Fruit fly (Drosophila melanogaster) Kc167 (cell line): ENCODE results near the gene CG31347.
"Not testable (repeated sequence)": the region's sequence is repeated elsewhere in the genome, so short reads cannot be mapped to it uniquely, and the experiment has no call there.

Experiments used
- Myc ChIP-seq: fragments of >200 bp; optimal IDR thresholded peaks from 2 replicates; lab custom pipeline; 2017; ENCODE audit warnings: missing external identifiers
- Sin3A ChIP-seq: fragments of >200 bp; optimal IDR thresholded peaks from 2 replicates; lab custom pipeline; 2018; ENCODE audit warnings: missing external identifiers
- h ChIP-seq: fragments of >200 bp; optimal IDR thresholded peaks from 3 replicates; lab custom pipeline; 2018; ENCODE audit warnings: missing external identifiers
- insv ChIP-seq: fragments of >200 bp; optimal IDR thresholded peaks from 3 replicates; lab custom pipeline; 2018; ENCODE audit warnings: missing external identifiers
- psq ChIP-seq: fragments of >200 bp; optimal IDR thresholded peaks from 2 replicates; lab custom pipeline; 2017; ENCODE audit warnings: missing external identifiers
- ttk ChIP-seq: sonication (Bioruptor generic); optimal IDR thresholded peaks from 2 replicates; lab custom pipeline; 2017; ENCODE audit warnings: missing external identifiers

CG31347 gene

dm6 chr3R:12715253-12715652 lies 22.9 kb upstream of the CG31347 start:
- TF ChIP-seq Myc (lab: Kevin White, UChicago), result no peak
- no peak for TF ChIP-seq h (lab: Kevin White, UChicago)
- no peak for TF ChIP-seq Sin3A (lab: Kevin White, UChicago)
- TF ChIP-seq ttk (lab: Kevin White, UChicago), result no peak
- no peak for TF ChIP-seq insv (lab: Kevin White, UChicago)
- no peak for TF ChIP-seq psq (lab: Kevin White, UChicago)

- TF ChIP-seq Sin3A, Myc, ttk (lab: Kevin White, UChicago): not testable (repeated sequence)
Observed at dm6 chr3R:12712178-12713172, 20.1 kb upstream of the CG31347 start, which contains the start of gene PolQ. Gene PolQ (minus strand): TSS chr3R:12712299.

DNA sequence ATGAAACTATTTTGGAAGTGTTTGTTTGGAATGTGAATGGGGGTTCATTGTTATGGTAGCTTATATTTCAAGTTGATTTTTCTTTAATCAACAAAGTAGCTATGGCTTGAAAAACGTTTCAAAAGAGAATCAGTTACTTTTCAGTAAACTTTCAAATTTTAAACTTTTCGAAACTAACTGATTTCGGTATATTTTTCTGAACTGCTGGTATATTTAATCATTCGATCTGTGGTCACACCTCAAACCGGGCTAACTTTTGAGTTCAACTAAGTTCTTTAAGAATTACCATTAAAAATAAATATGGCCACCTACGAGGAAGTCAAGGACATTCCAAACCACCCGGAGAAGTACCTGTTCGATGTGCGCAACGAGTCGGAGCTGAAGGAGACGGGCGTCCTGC lies 12.5 kb upstream of the CG31347 start, which contains the start of gene CG12279:
TSS of gene CG12279 (plus strand) at position 234 of the 400 bp plus-strand sequence.
- TF ChIP-seq Sin3A (lab: Kevin White, UChicago), result no peak
- TF ChIP-seq Myc (lab: Kevin White, UChicago), result no peak
- TF ChIP-seq psq (lab: Kevin White, UChicago), result no peak
- no peak for TF ChIP-seq h (lab: Kevin White, UChicago)
- TF ChIP-seq insv (lab: Kevin White, UChicago), result no peak
- no peak for TF ChIP-seq ttk (lab: Kevin White, UChicago)

DNA sequence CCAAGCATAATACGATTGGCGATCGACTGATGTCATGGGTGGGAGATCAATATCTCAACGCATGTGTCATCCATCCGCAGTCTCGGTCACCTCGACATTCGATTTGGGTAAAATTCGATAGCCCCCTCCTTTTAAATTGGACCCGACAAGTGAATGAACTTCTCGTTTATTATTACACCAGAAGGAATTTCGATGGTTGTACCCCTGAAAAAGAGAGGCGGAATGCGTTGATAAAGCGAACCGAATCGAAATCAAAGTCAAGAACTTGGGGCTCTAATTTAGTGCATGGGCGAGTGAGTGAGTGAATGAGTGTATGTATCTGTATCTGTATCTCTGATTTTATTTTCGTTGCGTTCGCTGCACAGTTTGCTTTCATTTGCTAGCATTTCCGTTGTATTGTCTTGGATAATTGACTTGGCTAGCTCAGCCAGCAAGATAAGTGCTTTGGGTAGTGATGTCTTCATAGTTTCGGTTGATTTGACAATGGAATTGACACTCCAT lies 9.6 kb upstream of the CG31347 start:
- no peak for TF ChIP-seq psq (lab: Kevin White, UChicago)
- TF ChIP-seq ttk (lab: Kevin White, UChicago), result no peak
- TF ChIP-seq insv (lab: Kevin White, UChicago), result no peak
- TF ChIP-seq Sin3A (lab: Kevin White, UChicago), result no peak
- no peak for TF ChIP-seq h (lab: Kevin White, UChicago)
- no peak for TF ChIP-seq Myc (lab: Kevin White, UChicago)

DNA sequence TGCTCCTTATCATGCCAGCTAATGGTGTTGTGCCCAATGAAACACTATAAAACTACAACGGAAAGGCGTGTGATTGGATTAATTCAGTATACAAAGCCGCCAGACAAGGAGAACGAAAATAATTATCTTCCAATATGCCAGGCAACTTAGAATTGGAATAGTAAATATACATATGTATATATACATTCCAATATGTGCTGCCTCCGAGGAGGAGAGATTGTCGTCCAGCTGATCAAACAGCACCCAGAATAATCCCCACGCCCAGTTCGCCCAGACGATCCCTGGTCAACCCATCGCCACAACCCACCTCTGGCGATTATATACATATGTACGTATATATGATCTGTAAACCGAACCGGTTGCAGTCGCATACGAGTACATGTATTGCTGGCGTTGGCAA lies 8.9 kb upstream of the CG31347 start:
- TF ChIP-seq ttk (lab: Kevin White, UChicago) (no peak), h (lab: Kevin White, UChicago) (no peak), Sin3A (lab: Kevin White, UChicago) (no peak), psq (lab: Kevin White, UChicago) (no peak), Myc (lab: Kevin White, UChicago) (no peak), insv (lab: Kevin White, UChicago) (no peak)

DNA sequence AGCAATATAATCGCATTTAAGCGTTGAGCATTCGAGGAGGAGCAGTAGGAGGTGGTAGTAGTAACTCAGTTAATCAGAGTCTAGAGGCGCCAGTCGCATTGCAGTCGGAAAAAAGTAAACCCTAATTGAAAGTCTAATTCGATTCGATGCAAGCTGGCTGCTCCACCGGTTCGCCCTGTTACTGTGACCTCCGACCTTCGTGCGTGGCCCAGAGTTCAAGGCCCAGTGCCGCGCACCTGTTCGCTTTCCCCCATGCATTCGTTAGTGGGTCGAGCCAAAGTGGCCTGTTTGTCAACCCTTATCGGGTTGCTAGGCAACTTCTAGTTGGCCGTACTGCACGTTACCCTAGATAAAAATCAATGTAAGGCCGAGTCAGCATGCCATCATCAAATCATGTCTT lies 8.1 kb upstream of the CG31347 start:
- TF ChIP-seq psq (lab: Kevin White, UChicago) (no peak), insv (lab: Kevin White, UChicago) (no peak), Myc (lab: Kevin White, UChicago) (no peak), ttk (lab: Kevin White, UChicago) (no peak)

DNA sequence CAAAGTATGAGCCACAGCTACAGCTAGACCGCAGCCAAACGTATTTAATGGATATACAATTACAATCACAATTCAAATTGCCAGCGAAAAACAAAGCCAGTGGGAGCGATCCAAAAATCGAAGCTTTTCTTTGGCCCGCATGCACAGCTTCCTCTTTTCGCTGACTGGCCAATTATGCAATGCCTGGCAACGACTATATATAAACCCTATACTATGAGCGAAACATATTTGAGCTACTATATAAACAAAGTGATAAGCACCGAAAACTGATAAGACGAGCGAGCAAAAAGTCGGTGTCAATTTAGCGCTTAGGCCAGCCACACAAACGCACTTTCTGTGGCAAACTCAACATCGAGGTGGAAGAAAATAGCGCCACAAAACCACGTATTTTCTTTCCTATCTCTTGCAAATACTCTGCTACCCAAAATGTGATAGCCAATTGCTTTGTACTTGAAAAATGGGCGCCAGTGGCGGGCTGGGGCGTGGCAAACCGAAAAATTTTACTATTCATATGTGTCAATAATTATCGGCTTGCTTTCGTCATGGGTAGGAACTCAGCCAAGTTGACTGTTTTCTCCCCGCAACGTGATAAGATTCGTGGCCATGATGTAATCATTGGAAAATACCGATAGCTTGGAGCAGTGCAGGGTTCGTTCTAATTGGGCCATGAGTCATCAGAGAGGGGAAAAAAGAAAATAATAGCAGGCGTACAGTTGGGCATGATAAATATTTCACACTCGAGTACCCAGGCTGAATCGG lies 7.4 kb upstream of the CG31347 start:
- TF ChIP-seq insv (lab: Kevin White, UChicago) (no peak), h (lab: Kevin White, UChicago) (no peak), ttk (lab: Kevin White, UChicago) (no peak)

DNA sequence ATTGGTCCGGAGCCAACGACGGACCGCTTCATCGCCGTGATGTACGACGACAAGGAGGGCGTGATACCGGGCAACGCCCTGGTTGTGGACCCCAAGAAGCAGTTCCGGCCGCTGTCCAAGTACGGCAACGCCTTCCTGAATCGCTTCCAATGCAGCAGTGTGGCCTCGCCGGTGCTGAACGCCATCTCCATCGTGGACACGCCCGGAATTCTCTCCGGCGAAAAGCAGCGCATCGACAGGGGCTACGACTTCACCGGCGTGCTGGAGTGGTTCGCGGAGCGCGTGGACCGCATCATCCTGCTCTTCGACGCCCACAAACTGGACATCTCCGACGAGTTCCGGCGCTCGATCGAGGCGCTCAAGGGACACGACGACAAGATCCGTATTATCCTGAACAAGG lies 6.0 kb upstream of the CG31347 start:
- TF ChIP-seq ttk (lab: Kevin White, UChicago), result peak; percentile 66
- TF ChIP-seq Myc (lab: Kevin White, UChicago), result no peak
- no peak for TF ChIP-seq insv (lab: Kevin White, UChicago)
- TF ChIP-seq Sin3A (lab: Kevin White, UChicago), result no peak

dm6 chr3R:12697571-12698039 lies 5.2 kb upstream of the CG31347 start:
- TF ChIP-seq Myc (lab: Kevin White, UChicago), result no peak
- no peak for TF ChIP-seq ttk (lab: Kevin White, UChicago)
- TF ChIP-seq psq (lab: Kevin White, UChicago), result no peak
- TF ChIP-seq h (lab: Kevin White, UChicago), result no peak
- TF ChIP-seq Sin3A (lab: Kevin White, UChicago), result no peak
- no peak for TF ChIP-seq insv (lab: Kevin White, UChicago)

DNA sequence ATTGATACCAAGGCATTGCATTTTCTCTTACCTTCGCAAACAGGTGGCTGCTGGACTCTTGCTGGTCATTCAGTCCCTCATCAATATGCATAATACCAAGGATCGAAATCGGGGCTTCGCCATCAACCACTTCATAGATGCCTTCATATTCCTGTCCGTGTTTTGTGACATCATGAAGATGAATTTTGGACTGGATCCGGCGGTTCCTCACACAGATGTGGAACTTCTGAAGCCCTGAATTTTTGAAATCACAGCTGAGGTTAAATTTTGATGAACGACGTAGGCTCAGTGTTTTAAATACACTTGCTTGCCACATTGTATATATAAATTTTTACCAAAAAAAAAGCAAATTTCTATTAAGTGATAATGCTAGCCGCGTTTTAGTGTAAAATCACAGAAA lies 4.6 kb upstream of the CG31347 start, which contains the start of gene Past1:
TSS of gene Past1 (plus strand) at position 301 of the 400 bp plus-strand sequence.
- TF ChIP-seq h (lab: Kevin White, UChicago), result no peak
- TF ChIP-seq insv (lab: Kevin White, UChicago), result no peak
- TF ChIP-seq psq (lab: Kevin White, UChicago), result no peak
- no peak for TF ChIP-seq ttk (lab: Kevin White, UChicago)
- TF ChIP-seq Sin3A (lab: Kevin White, UChicago), result no peak
- no peak for TF ChIP-seq Myc (lab: Kevin White, UChicago)

- TF ChIP-seq psq (lab: Kevin White, UChicago) (no peak), insv (lab: Kevin White, UChicago) (no peak), h (lab: Kevin White, UChicago) (no peak), Sin3A (lab: Kevin White, UChicago) (no peak), ttk (lab: Kevin White, UChicago) (no peak), Myc (lab: Kevin White, UChicago) (no peak)
Observed at dm6 chr3R:12694742-12695141, 2.3 kb upstream of the CG31347 start, which contains the start of the genes CG14391 and NijC. Gene CG14391 (minus strand): TSS chr3R:12694842. Gene NijC (plus strand): TSS chr3R:12695129.
